Fruit fly (Drosophila melanogaster) whole organism, embryonic: Measurements from ENCODE around the gene Gyc89Da.

Experiments
- Atf6 ChIP-seq: fragments of 200-800 bp; sonication (Bioruptor generic); IDR thresholded peaks from 2 replicates; pipeline ENCODE4 v1.3.6; 2022; ENCODE audit warnings: missing biosample characterization, missing genetic modification characterization
- B-H1 ChIP-seq: fragments of 200-800 bp; sonication (Bioruptor generic); IDR thresholded peaks from 3 replicates; pipeline ENCODE4 v1.3.6; 2022; ENCODE audit warnings: missing biosample characterization, missing genetic modification characterization
- B-H2 ChIP-seq: fragments of 200-800 bp; sonication (Bioruptor generic); optimal IDR thresholded peaks from 2 replicates; lab custom pipeline; 2018; ENCODE audit warnings: missing biosample characterization, mild to moderate bottlenecking, missing genetic modification characterization
- CG10274 ChIP-seq: fragments of 200-800 bp; sonication (Bioruptor generic); optimal IDR thresholded peaks from 3 replicates; lab custom pipeline; 2017; ENCODE audit warnings: missing biosample characterization, mild to moderate bottlenecking, missing genetic modification characterization
- CG10431 ChIP-seq: fragments of 200-800 bp; sonication (Bioruptor generic); optimal IDR thresholded peaks from 3 replicates; lab custom pipeline; 2018; ENCODE audit warnings: missing biosample characterization, mild to moderate bottlenecking, missing genetic modification characterization
- CG12236 ChIP-seq: fragments of 200-800 bp; sonication (Bioruptor generic); optimal IDR thresholded peaks from 2 replicates; lab custom pipeline; 2016; ENCODE audit warnings: missing biosample characterization, missing genetic modification characterization
- CG13287 ChIP-seq: fragments of 200-800 bp; sonication (Bioruptor generic); IDR thresholded peaks from 2 replicates; pipeline ENCODE4 v1.3.6; 2022; ENCODE audit warnings: missing biosample characterization, missing genetic modification characterization; ENCODE audit not compliant: partially characterized antibody
- CG13775 ChIP-seq: fragments of 200-800 bp; sonication (Bioruptor generic); optimal IDR thresholded peaks from 3 replicates; lab custom pipeline; 2017; ENCODE audit warnings: missing biosample characterization, mild to moderate bottlenecking, missing genetic modification characterization
- CG14710 ChIP-seq: fragments of 200-800 bp; sonication (Bioruptor generic); optimal IDR thresholded peaks from 3 replicates; lab custom pipeline; 2019; ENCODE audit warnings: missing biosample characterization, mild to moderate bottlenecking, missing genetic modification characterization, moderate library complexity
- CG1792 ChIP-seq: fragments of 200-800 bp; sonication (Bioruptor generic); optimal IDR thresholded peaks from 2 replicates; lab custom pipeline; 2016; ENCODE audit warnings: missing biosample characterization, missing genetic modification characterization
- CG1832 ChIP-seq: fragments of 200-800 bp; sonication (Bioruptor generic); optimal IDR thresholded peaks from 2 replicates; lab custom pipeline; 2017; ENCODE audit warnings: missing biosample characterization, mild to moderate bottlenecking, missing genetic modification characterization, inconsistent platforms
- CG2129 ChIP-seq: fragments of 200-800 bp; sonication (Bioruptor generic); IDR thresholded peaks from 2 replicates; pipeline ENCODE4 v1.3.6; 2022; ENCODE audit warnings: missing biosample characterization, missing genetic modification characterization; ENCODE audit not compliant: partially characterized antibody
- CG2678 ChIP-seq: fragments of 200-800 bp; sonication (Bioruptor generic); optimal IDR thresholded peaks from 3 replicates; lab custom pipeline; 2019; ENCODE audit warnings: missing biosample characterization, mild to moderate bottlenecking, missing genetic modification characterization, moderate library complexity
- CG31224 ChIP-seq: fragments of 200-800 bp; sonication (Bioruptor generic); IDR thresholded peaks from 2 replicates; pipeline ENCODE4 v1.3.6; 2022; ENCODE audit warnings: missing biosample characterization, missing genetic modification characterization
- CG33213 ChIP-seq: fragments of 200-800 bp; sonication (Bioruptor generic); optimal IDR thresholded peaks from 3 replicates; lab custom pipeline; 2016; ENCODE audit warnings: missing biosample characterization, missing genetic modification characterization
- CG4328 ChIP-seq: fragments of 200-800 bp; sonication (Bioruptor generic); optimal IDR thresholded peaks from 3 replicates; lab custom pipeline; 2017; ENCODE audit warnings: missing biosample characterization, missing genetic modification reagents, missing genetic modification characterization
- CG7839 ChIP-seq: fragments of 200-800 bp; sonication (Bioruptor generic); optimal IDR thresholded peaks from 3 replicates; lab custom pipeline; 2018; ENCODE audit warnings: missing biosample characterization, mild to moderate bottlenecking, missing genetic modification characterization, moderate library complexity
- CG8290 ChIP-seq, 3 experiments: fragments of 200-800 bp; sonication (Bioruptor generic); optimal IDR thresholded peaks; 2 replicates each; lab custom pipeline; 2016 to 2019; ENCODE audit warnings: missing biosample characterization in 3 of 3, missing genetic modification characterization in 3 of 3, mild to moderate bottlenecking in 2 of 3, moderate library complexity in 1 of 3
- CG8765 ChIP-seq: fragments of 200-800 bp; sonication (Bioruptor generic); IDR thresholded peaks from 2 replicates; pipeline ENCODE4 v1.3.6; 2022; ENCODE audit warnings: missing biosample characterization, missing genetic modification characterization
- CG9437 ChIP-seq: fragments of 200-800 bp; sonication (Bioruptor generic); optimal IDR thresholded peaks from 2 replicates; lab custom pipeline; 2018; ENCODE audit warnings: missing biosample characterization, mild to moderate bottlenecking, missing genetic modification characterization
- D19B ChIP-seq: fragments of 200-800 bp; sonication (Bioruptor generic); optimal IDR thresholded peaks from 2 replicates; lab custom pipeline; 2017; ENCODE audit warnings: missing biosample characterization, mild to moderate bottlenecking, missing genetic modification characterization
- Dek ChIP-seq: fragments of 200-800 bp; sonication (Bioruptor generic); optimal IDR thresholded peaks from 3 replicates; lab custom pipeline; 2019; ENCODE audit warnings: missing biosample characterization, mild to moderate bottlenecking, missing genetic modification characterization, moderate library complexity
- H2.0 ChIP-seq: fragments of 200-800 bp; sonication (Bioruptor generic); IDR thresholded peaks from 2 replicates; pipeline ENCODE4 v1.3.6; 2022; ENCODE audit warnings: missing biosample characterization, missing genetic modification characterization
- Hand ChIP-seq: fragments of 200-800 bp; sonication (Bioruptor generic); optimal IDR thresholded peaks from 2 replicates; lab custom pipeline; 2017; ENCODE audit warnings: mild to moderate bottlenecking, missing biosample characterization, missing genetic modification reagents, missing genetic modification characterization
- Hr78 ChIP-seq, 2 experiments: fragments of 200-800 bp in 1 of 2; fragments of >200 bp in 1 of 2; sonication (Bioruptor generic) in 1 of 2; optimal IDR thresholded peaks; 2 replicates each; lab custom pipeline; 2017 to 2019; ENCODE audit warnings: missing biosample characterization in 2 of 2, missing genetic modification characterization in 2 of 2, mild to moderate bottlenecking in 1 of 2, moderate library complexity in 1 of 2
- Oli ChIP-seq: fragments of 200-800 bp; sonication (Bioruptor generic); optimal IDR thresholded peaks from 2 replicates; lab custom pipeline; 2018; ENCODE audit warnings: missing biosample characterization, mild to moderate bottlenecking, missing genetic modification characterization, moderate library complexity
- Rx ChIP-seq: fragments of 200-800 bp; sonication (Bioruptor generic); IDR thresholded peaks from 2 replicates; pipeline ENCODE4 v1.3.6; 2022; ENCODE audit warnings: missing biosample characterization, missing genetic modification characterization
- Sin3A ChIP-seq: fragments of >200 bp; optimal IDR thresholded peaks from 2 replicates; lab custom pipeline; 2018
- ci ChIP-seq: fragments of 200-800 bp; sonication (Bioruptor generic); IDR thresholded peaks from 3 replicates; pipeline ENCODE4 v1.3.6; 2022; ENCODE audit warnings: missing biosample characterization, missing genetic modification characterization
- dpn ChIP-seq, 2 experiments: fragments of 200-800 bp; sonication (Bioruptor generic); optimal IDR thresholded peaks; 3 replicates each; lab custom pipeline; 2016; ENCODE audit warnings: missing biosample characterization in 2 of 2, missing genetic modification characterization in 2 of 2
- ems ChIP-seq: fragments of 200-800 bp; sonication (Bioruptor generic); optimal IDR thresholded peaks from 3 replicates; lab custom pipeline; 2016; ENCODE audit warnings: missing biosample characterization, missing genetic modification characterization
- eve ChIP-seq, 2 experiments: fragments of >200 bp; optimal IDR thresholded peaks; 2 replicates each; lab custom pipeline; 2017; ENCODE audit warnings: missing biosample characterization in 2 of 2, missing genetic modification characterization in 2 of 2
- eyg ChIP-seq: fragments of 200-800 bp; sonication (Bioruptor generic); optimal IDR thresholded peaks from 3 replicates; lab custom pipeline; 2016; ENCODE audit warnings: missing biosample characterization, missing genetic modification characterization
- gem ChIP-seq: fragments of 200-800 bp; sonication (Bioruptor generic); optimal IDR thresholded peaks from 2 replicates; lab custom pipeline; 2019; ENCODE audit warnings: missing biosample characterization, mild to moderate bottlenecking, missing genetic modification characterization, moderate library complexity
- grn ChIP-seq: fragments of 200-800 bp; sonication (Bioruptor generic); optimal IDR thresholded peaks from 3 replicates; lab custom pipeline; 2017; ENCODE audit warnings: missing biosample characterization, missing genetic modification characterization
- gsb-n ChIP-seq: fragments of 200-800 bp; sonication (Bioruptor generic); optimal IDR thresholded peaks from 3 replicates; lab custom pipeline; 2018; ENCODE audit warnings: missing biosample characterization, mild to moderate bottlenecking, missing genetic modification characterization
- gt ChIP-seq: fragments of 200-800 bp; sonication (Bioruptor generic); IDR thresholded peaks from 2 replicates; pipeline ENCODE4 v1.3.6; 2022; ENCODE audit warnings: missing biosample characterization, missing genetic modification characterization
- nerfin-2 ChIP-seq: fragments of 200-800 bp; sonication (Bioruptor generic); IDR thresholded peaks from 2 replicates; pipeline ENCODE4 v1.3.6; 2022; ENCODE audit warnings: missing biosample characterization, missing genetic modification characterization; ENCODE audit not compliant: partially characterized antibody
- otp ChIP-seq: fragments of 200-800 bp; sonication (Bioruptor generic); IDR thresholded peaks from 3 replicates; pipeline ENCODE4, ENCODE4 v1.3.6; 2022; ENCODE audit warnings: missing biosample characterization, missing genetic modification characterization
- peb ChIP-seq: fragments of 200-800 bp; sonication (Bioruptor generic); IDR thresholded peaks from 2 replicates; pipeline ENCODE4 v1.3.6; 2022; ENCODE audit warnings: missing biosample characterization, missing genetic modification characterization
- pum ChIP-seq: fragments of 200-800 bp; sonication (Bioruptor generic); optimal IDR thresholded peaks from 2 replicates; lab custom pipeline; 2016; ENCODE audit warnings: missing biosample characterization, missing genetic modification characterization
- row ChIP-seq: fragments of 200-800 bp; sonication (Bioruptor generic); IDR thresholded peaks from 3 replicates; pipeline ENCODE4 v1.3.6; 2022; ENCODE audit warnings: missing biosample characterization, missing genetic modification characterization
- run ChIP-seq: fragments of 200-800 bp; sonication (Bioruptor generic); optimal IDR thresholded peaks from 3 replicates; lab custom pipeline; 2018; ENCODE audit warnings: missing biosample characterization, mild to moderate bottlenecking, missing genetic modification characterization
- seq ChIP-seq: fragments of 200-800 bp; sonication (Bioruptor generic); IDR thresholded peaks from 2 replicates; pipeline ENCODE4 v1.3.6; 2022; ENCODE audit warnings: missing biosample characterization, missing genetic modification characterization
- sima ChIP-seq: fragments of 200-800 bp; sonication (Bioruptor generic); optimal IDR thresholded peaks from 2 replicates; lab custom pipeline; 2016; ENCODE audit warnings: missing biosample characterization, missing genetic modification characterization
- sug ChIP-seq: fragments of 200-800 bp; optimal IDR thresholded peaks from 2 replicates; lab custom pipeline; 2019; ENCODE audit warnings: missing biosample characterization, mild to moderate bottlenecking, missing genetic modification characterization, moderate library complexity
- tio ChIP-seq: fragments of 200-800 bp; sonication (Bioruptor generic); optimal IDR thresholded peaks from 2 replicates; lab custom pipeline; 2017; ENCODE audit warnings: missing biosample characterization, missing genetic modification characterization, inconsistent platforms
- tna ChIP-seq: fragments of 200-800 bp; sonication (Bioruptor generic); IDR thresholded peaks from 2 replicates; pipeline ENCODE4 v1.3.6; 2022; ENCODE audit warnings: missing biosample characterization, missing genetic modification characterization; ENCODE audit not compliant: partially characterized antibody
- yki ChIP-seq: fragments of >200 bp; optimal IDR thresholded peaks from 3 replicates; lab custom pipeline; 2018
- zfh1 ChIP-seq: fragments of 200-800 bp; sonication (Bioruptor generic); IDR thresholded peaks from 3 replicates; pipeline ENCODE4 v1.3.6; 2022; ENCODE audit warnings: missing biosample characterization, missing genetic modification characterization
- zfh2 ChIP-seq: fragments of 200-800 bp; sonication (Bioruptor generic); optimal IDR thresholded peaks from 2 replicates; lab custom pipeline; 2016; ENCODE audit warnings: missing biosample characterization, missing genetic modification characterization

Gene Gyc89Da

dm6 chr3R:16497379-16497778, 25.0 kb downstream of the Gyc89Da start (continued):
- TF ChIP-seq run (tag; lab: Kevin White, UChicago) (peak; percentile 70), sima (no peak), Dek (tag; lab: Kevin White, UChicago) (peak; percentile 87), Hand (no peak), CG9437 (GFP tag; lab: Kevin White, UChicago) (peak; percentile 68), B-H2 (peak; percentile 53), CG2129 (no peak), pum (GFP tag; lab: Kevin White, UChicago) (peak; percentile 74), Hr78 (GFP tag; optimal IDR thresholded peaks at IDR 0.05; lab: Kevin White, UChicago) (no peak), ci (GFP tag; lab: Robert Waterston, UW) (peak; percentile 93), Atf6 (GFP tag; lab: Robert Waterston, UW) (peak; percentile 69), CG7839 (tag; lab: Kevin White, UChicago) (peak; percentile 88), zfh1 (peak; percentile 90), Rx (GFP tag; lab: Robert Waterston, UW) (peak; percentile 77), CG33213 (GFP tag; lab: Kevin White, UChicago) (peak; percentile 75), gem (tag; lab: Kevin White, UChicago) (peak; percentile 92), eyg (GFP tag; lab: Kevin White, UChicago) (peak; percentile 54), tna (GFP tag; lab: Robert Waterston, UW) (no peak), CG8765 (GFP tag; lab: Robert Waterston, UW) (peak; percentile 52; the same call in 1 of the 2 replicates), yki (lab: Kevin White, UChicago) (no peak), CG10274 (GFP tag; lab: Kevin White, UChicago) (peak; percentile 4), Oli (tag; lab: Kevin White, UChicago) (peak; percentile 82), CG14710 (peak; percentile 80), CG4328 (GFP tag; lab: Kevin White, UChicago) (peak; percentile 46), grn (peak; percentile 12), B-H1 (GFP tag; lab: Robert Waterston, UW) (peak; percentile 80), CG8290 (GFP tag; optimal IDR thresholded peaks at IDR 0.05; lab: Kevin White, UChicago) (no peak), CG8290 (tag; optimal IDR thresholded peaks at IDR 0.05; lab: Kevin White, UChicago) (no peak), eve (GFP tag; optimal IDR thresholded peaks at IDR 0.05; lab: Kevin White, UChicago) (no peak), zfh2 (peak; percentile 48), gt (GFP tag; lab: Robert Waterston, UW) (peak; percentile 20; the same call in 1 of the 2 replicates), peb (peak; percentile 69), Sin3A (lab: Kevin White, UChicago) (no peak), otp (GFP tag; lab: Robert Waterston, UW) (peak; percentile 85), seq (GFP tag; lab: Robert Waterston, UW) (no peak), tio (GFP tag; lab: Kevin White, UChicago) (peak; percentile 68), D19B (GFP tag; lab: Kevin White, UChicago) (peak; percentile 62)

dm6 chr3R:16498859-16499258, 26.5 kb downstream of the Gyc89Da start, which contains the start of gene Gr89a:
Gene Gr89a (minus strand): TSS chr3R:16498959.
- TF ChIP-seq CG10431 (GFP tag; lab: Kevin White, UChicago) (no peak), CG1792 (GFP tag; lab: Kevin White, UChicago) (no peak), pum (GFP tag; lab: Kevin White, UChicago) (no peak), sug (tag; lab: Kevin White, UChicago) (no peak), dpn (GFP tag; optimal IDR thresholded peaks at IDR 0.05; lab: Kevin White, UChicago) (no peak), ems (no peak), CG31224 (GFP tag; lab: Robert Waterston, UW) (no peak), gsb-n (tag; lab: Kevin White, UChicago) (no peak), CG13287 (GFP tag; lab: Robert Waterston, UW) (no peak), row (no peak), H2.0 (GFP tag; lab: Robert Waterston, UW) (no peak), nerfin-2 (no peak), CG1832 (no peak), CG13775 (no peak), CG2678 (tag; lab: Kevin White, UChicago) (no peak), CG12236 (GFP tag; lab: Kevin White, UChicago) (no peak)
- TF ChIP-seq, all 482 proteins: peak for 0
